Worm (Caenorhabditis elegans): ENCODE data around the gene his-31.

- TF ChIP-seq ceh-82 (tag; optimal IDR thresholded peaks at IDR 0.05) (no peak), zfp-3 (GFP tag; conservative IDR thresholded peaks at IDR 0.05) (no peak), unc-39 (tag; optimal IDR thresholded peaks at IDR 0.05) (no peak), lin-15B (tag; optimal IDR thresholded peaks at IDR 0.05) (no peak), nhr-77 (tag; optimal IDR thresholded peaks at IDR 0.05) (no peak), php-3 (GFP tag; IDR thresholded peaks at IDR 0.05) (no peak), lin-13 (GFP tag; optimal IDR thresholded peaks at IDR 0.05) (no peak), lim-7 (GFP tag; IDR thresholded peaks at IDR 0.05) (no peak), egl-27 (tag; optimal IDR thresholded peaks at IDR 0.05) (no peak), pqm-1 (tag; optimal IDR thresholded peaks at IDR 0.05) (no peak), pha-4 (GFP tag; IDR thresholded peaks at IDR 0.05) (no peak), pha-4 (tag; optimal IDR thresholded peaks at IDR 0.05) (peak; percentile 29), unc-130 (GFP tag; optimal IDR thresholded peaks at IDR 0.05) (no peak)
Observed at ce11 chrIV:8359716-8360407, 26.1 kb upstream of the his-31 start, which contains the start of gene D2096.5.

Measured in whole organism, L4 larva.